Fruit fly (Drosophila melanogaster): ENCODE measurements around the gene eIF3e.

eIF3e gene

dm6 chr3L:16806823-16807325 is 20.1 kb upstream of the eIF3e start (continued):
- TF ChIP-seq Bgb (GFP tag; IDR thresholded peaks at IDR 0.05; ENCODE audit: partially characterized antibody) (no peak), ERR (GFP tag; optimal IDR thresholded peaks at IDR 0.05) (no peak), Ssrp (tag; optimal IDR thresholded peaks at IDR 0.05) (peak; percentile 80), jumu (GFP tag; optimal IDR thresholded peaks at IDR 0.05) (no peak), CG15696 (tag; optimal IDR thresholded peaks at IDR 0.05) (peak; percentile 29), CG17359 (tag; optimal IDR thresholded peaks at IDR 0.05) (peak; percentile 61), emc (GFP tag; optimal IDR thresholded peaks at IDR 0.05) (no peak), CTCF (GFP tag; optimal IDR thresholded peaks at IDR 0.05) (peak; percentile 34), CG5245 (GFP tag; optimal IDR thresholded peaks at IDR 0.05) (no peak), klu (GFP tag; IDR thresholded peaks at IDR 0.05) (no peak), CG5953 (GFP tag; IDR thresholded peaks at IDR 0.05) (0 out of 2 replicates have a peak, but pooled peaks have one; percentile 3), CG2678 (tag; optimal IDR thresholded peaks at IDR 0.05) (peak; percentile 90), oc (tag; optimal IDR thresholded peaks at IDR 0.05) (no peak), eyg (GFP tag; optimal IDR thresholded peaks at IDR 0.05) (no peak), Sox100B (GFP tag; optimal IDR thresholded peaks at IDR 0.05) (peak; percentile 88), chn (GFP tag; optimal IDR thresholded peaks at IDR 0.05) (peak; percentile 3), CG43689 (GFP tag; IDR thresholded peaks at IDR 0.05) (no peak), bcd (GFP tag; optimal IDR thresholded peaks at IDR 0.05) (peak; percentile 69), MBD-R2 (GFP tag; IDR thresholded peaks at IDR 0.05) (no peak), CG10543 (GFP tag; optimal IDR thresholded peaks at IDR 0.05) (no peak), pzg (GFP tag; optimal IDR thresholded peaks at IDR 0.05) (no peak), Doc2 (GFP tag; IDR thresholded peaks at IDR 0.05) (no peak), Aef1 (GFP tag; IDR thresholded peaks at IDR 0.05) (no peak; the same call in 2 of the 3 replicates), fd96Cb (tag; optimal IDR thresholded peaks at IDR 0.05) (peak; percentile 72), Dref (GFP tag; IDR thresholded peaks at IDR 0.05) (no peak), Poxn (GFP tag; IDR thresholded peaks at IDR 0.05) (no peak), CG8765 (GFP tag; IDR thresholded peaks at IDR 0.05) (no peak), Stat92E (GFP tag; optimal IDR thresholded peaks at IDR 0.05) (no peak), CG12744 (GFP tag; optimal IDR thresholded peaks at IDR 0.05) (no peak), jigr1 (GFP tag; IDR thresholded peaks at IDR 0.05) (no peak), nau (GFP tag; optimal IDR thresholded peaks at IDR 0.05) (no peak), CG1832 (GFP tag; optimal IDR thresholded peaks at IDR 0.05) (no peak), CG9817 (tag; optimal IDR thresholded peaks at IDR 0.05) (peak; percentile 57), CG10267 (tag; optimal IDR thresholded peaks at IDR 0.05) (peak; percentile 68), sisA (GFP tag; IDR thresholded peaks at IDR 0.05) (peak; percentile 28; the same call in 1 of the 2 replicates), Hr78 (GFP tag; optimal IDR thresholded peaks at IDR 0.05) (no peak), ranshi (GFP tag; IDR thresholded peaks at IDR 0.05) (peak; percentile 14; the same call in 1 of the 2 replicates), h (optimal IDR thresholded peaks at IDR 0.05) (no peak), Sry-β (GFP tag; optimal IDR thresholded peaks at IDR 0.05) (no peak), slbo (GFP tag; IDR thresholded peaks at IDR 0.05) (peak; percentile 63; the same call in 1 of the 2 replicates), wdn (GFP tag; IDR thresholded peaks at IDR 0.05) (0 out of 2 replicates have a peak, but pooled peaks have one; percentile 3), usp (GFP tag; optimal IDR thresholded peaks at IDR 0.05) (no peak), Neu2 (GFP tag; optimal IDR thresholded peaks at IDR 0.05; ENCODE audit: borderline replicate concordance) (no peak), esg (GFP tag; conservative IDR thresholded peaks at IDR 0.05) (peak; percentile 40), ac (GFP tag; optimal IDR thresholded peaks at IDR 0.05) (no peak), mirr (GFP tag; optimal IDR thresholded peaks at IDR 0.05) (no peak), Mad (GFP tag; optimal IDR thresholded peaks at IDR 0.05) (no peak), CG34224 (GFP tag; IDR thresholded peaks at IDR 0.05; ENCODE audit: partially characterized antibody) (no peak), run (tag; optimal IDR thresholded peaks at IDR 0.05) (peak; percentile 22), CG11085 (GFP tag; IDR thresholded peaks at IDR 0.05) (no peak), D19A (tag; optimal IDR thresholded peaks at IDR 0.05) (peak; percentile 52), rib (GFP tag; IDR thresholded peaks at IDR 0.05) (no peak)
